Worm (Caenorhabditis elegans) whole organism, L4 larva: Measurements from ENCODE around the gene str-86.

ENCODE experiments used
- F10B5.3 ChIP-seq: sonication (generic microtip); optimal IDR thresholded peaks from 2 replicates; lab custom pipeline; 2016; ENCODE audit warnings: mild to moderate bottlenecking, missing genetic modification characterization, missing compliant biosample characterization
- F37D6.2 ChIP-seq: sonication (generic microtip); optimal IDR thresholded peaks from 2 replicates; lab custom pipeline; 2016; ENCODE audit warnings: mild to moderate bottlenecking, missing genetic modification characterization, missing compliant biosample characterization
- F49E8.2 ChIP-seq: sonication (generic microtip); optimal IDR thresholded peaks from 2 replicates; lab custom pipeline; 2016; ENCODE audit warnings: missing compliant biosample characterization, mild to moderate bottlenecking, missing genetic modification characterization, borderline replicate concordance
- Y105C5A.15 ChIP-seq: fragments of 200-800 bp; sonication (Bioruptor generic); IDR thresholded peaks from 2 replicates; pipeline ENCODE4 v1.3.6; 2022; ENCODE audit warnings: missing genetic modification characterization, missing compliant biosample characterization
- Y5F2A.4 ChIP-seq: fragments of 200-800 bp; sonication (Bioruptor generic); optimal IDR thresholded peaks from 2 replicates; lab custom pipeline; 2018; ENCODE audit warnings: mild to moderate bottlenecking, missing genetic modification characterization, missing compliant biosample characterization
- Y75B8A.6 ChIP-seq: fragments of 200-800 bp; sonication (Bioruptor generic); IDR thresholded peaks from 2 replicates; pipeline ENCODE4 v1.3.6; 2022; ENCODE audit warnings: missing genetic modification reagents, missing genetic modification characterization, missing compliant biosample characterization
- ZK337.2 ChIP-seq: fragments of 200-800 bp; sonication (Bioruptor generic); IDR thresholded peaks from 2 replicates; pipeline ENCODE4 v1.3.6; 2022; ENCODE audit warnings: missing genetic modification reagents, missing genetic modification characterization, missing compliant biosample characterization
- ama-1 ChIP-seq: fragments of 150-350 bp; optimal IDR thresholded peaks from 2 replicates; lab custom pipeline; 2014; ENCODE audit warnings: inconsistent platforms, mixed read lengths
- attf-4 ChIP-seq: sonication (generic microtip); optimal IDR thresholded peaks from 3 replicates; lab custom pipeline; 2017; ENCODE audit warnings: missing biosample characterization, missing genetic modification characterization
- ceh-44 ChIP-seq: fragments of 200-800 bp; sonication (Bioruptor generic); IDR thresholded peaks from 2 replicates; pipeline ENCODE4 v1.3.6; 2022; ENCODE audit warnings: missing genetic modification reagents, missing genetic modification characterization, missing compliant biosample characterization
- ceh-62 ChIP-seq: sonication (generic microtip); optimal IDR thresholded peaks from 2 replicates; lab custom pipeline; 2017; ENCODE audit warnings: missing biosample characterization, missing genetic modification characterization
- ceh-82 ChIP-seq: sonication (generic microtip); optimal IDR thresholded peaks from 2 replicates; lab custom pipeline; 2017; ENCODE audit warnings: missing biosample characterization, missing genetic modification characterization
- ctbp-1 ChIP-seq: fragments of 200-800 bp; sonication (Bioruptor generic); IDR thresholded peaks from 2 replicates; pipeline ENCODE4 v1.3.6; 2022; ENCODE audit warnings: missing genetic modification reagents, missing genetic modification characterization, missing compliant biosample characterization
- daf-16 ChIP-seq, 3 experiments: sonication (generic microtip); optimal IDR thresholded peaks; 2 replicates each; lab custom pipeline; 2016 to 2017; ENCODE audit warnings: missing genetic modification characterization in 3 of 3, missing genetic modification reagents in 3 of 3, mild to moderate bottlenecking in 2 of 3, missing compliant biosample characterization in 2 of 3, missing biosample characterization in 1 of 3, moderate library complexity in 1 of 3
- daf-8 ChIP-seq: fragments of 200-800 bp; sonication (Bioruptor generic); IDR thresholded peaks from 2 replicates; pipeline ENCODE4 v1.3.6; 2022; ENCODE audit warnings: missing genetic modification characterization, missing compliant biosample characterization
- dmd-6 ChIP-seq: fragments of 200-800 bp; sonication (Bioruptor generic); IDR thresholded peaks from 2 replicates; pipeline ENCODE4 v1.3.6; 2022; ENCODE audit warnings: missing genetic modification reagents, missing genetic modification characterization, missing compliant biosample characterization
- dpl-1 ChIP-seq: fragments of 150-350 bp; optimal IDR thresholded peaks from 2 replicates; lab custom pipeline; 2014; ENCODE audit warnings: missing biosample characterization, missing genetic modification reagents, missing genetic modification characterization
- dve-1 ChIP-seq: sonication (generic microtip); optimal IDR thresholded peaks from 2 replicates; lab custom pipeline; 2017; ENCODE audit warnings: antibody characterized with exemption, mild to moderate bottlenecking, missing genetic modification characterization, missing compliant biosample characterization; ENCODE audit not compliant: insufficient read depth
- egl-43 ChIP-seq: fragments of 200-800 bp; sonication (Bioruptor generic); IDR thresholded peaks from 2 replicates; pipeline ENCODE4 v1.3.6; 2022; ENCODE audit warnings: missing genetic modification reagents, missing genetic modification characterization, missing compliant biosample characterization
- fkh-10 ChIP-seq: fragments of 150-350 bp; optimal IDR thresholded peaks from 2 replicates; lab custom pipeline; 2014; ENCODE audit warnings: missing biosample characterization, missing genetic modification reagents, missing genetic modification characterization
- fos-1 ChIP-seq: fragments of 150-350 bp; optimal IDR thresholded peaks from 2 replicates; lab custom pipeline; 2014; ENCODE audit warnings: missing biosample characterization, missing genetic modification characterization
- hif-1 ChIP-seq, 2 experiments: sonication (generic microtip); optimal IDR thresholded peaks; 2 replicates each; lab custom pipeline; 2016 to 2017; ENCODE audit warnings: missing compliant biosample characterization in 2 of 2, missing genetic modification characterization in 2 of 2, missing genetic modification reagents in 2 of 2, missing genotype in 2 of 2, mild to moderate bottlenecking in 1 of 2
- hlh-30 ChIP-seq: sonication (generic microtip); optimal IDR thresholded peaks from 2 replicates; lab custom pipeline; 2017; ENCODE audit warnings: antibody characterized with exemption, mild to moderate bottlenecking, missing genetic modification characterization, missing compliant biosample characterization; ENCODE audit not compliant: insufficient read depth
- lin-1 ChIP-seq: fragments of 200-800 bp; sonication (Bioruptor generic); IDR thresholded peaks from 2 replicates; pipeline ENCODE4 v1.3.6; 2022; ENCODE audit warnings: missing genetic modification reagents, missing genetic modification characterization, missing compliant biosample characterization
- lin-13 ChIP-seq: fragments of 150-350 bp; optimal IDR thresholded peaks from 2 replicates; lab custom pipeline; 2014; ENCODE audit warnings: missing biosample characterization, missing genetic modification reagents, missing genetic modification characterization
- lin-15B ChIP-seq: fragments of 150-350 bp; sonication (generic microtip); optimal IDR thresholded peaks from 3 replicates; lab custom pipeline; 2014; ENCODE audit warnings: missing biosample characterization, missing genetic modification characterization
- lin-38 ChIP-seq: fragments of 200-800 bp; sonication (Bioruptor generic); IDR thresholded peaks from 2 replicates; pipeline ENCODE4 v1.3.6; 2022; ENCODE audit warnings: missing genetic modification reagents, missing genetic modification characterization, missing compliant biosample characterization
- lir-3 ChIP-seq: sonication (generic microtip); optimal IDR thresholded peaks from 2 replicates; lab custom pipeline; 2016; ENCODE audit warnings: mild to moderate bottlenecking, missing genetic modification characterization, missing compliant biosample characterization
- madf-9 ChIP-seq: fragments of 200-800 bp; sonication (Bioruptor generic); conservative IDR thresholded peaks from 2 replicates; pipeline ENCODE4 v1.3.6; 2022; ENCODE audit warnings: missing genetic modification reagents, missing genetic modification characterization, missing compliant biosample characterization
- mdl-1 ChIP-seq, 2 experiments: fragments of 150-350 bp in 1 of 2; sonication (generic microtip) in 1 of 2; optimal IDR thresholded peaks; 2 replicates each; lab custom pipeline; 2014 to 2017; ENCODE audit warnings: missing biosample characterization in 2 of 2, missing genetic modification characterization in 2 of 2
- mdt-29 ChIP-seq: fragments of 200-800 bp; sonication (Bioruptor generic); IDR thresholded peaks from 2 replicates; pipeline ENCODE4 v1.3.6; 2022; ENCODE audit warnings: missing genetic modification reagents, missing genetic modification characterization, missing compliant biosample characterization
- mep-1 ChIP-seq: fragments of 150-350 bp; sonication (generic microtip); optimal IDR thresholded peaks from 3 replicates; lab custom pipeline; 2014; ENCODE audit warnings: missing biosample characterization, missing genetic modification characterization
- mxl-2 ChIP-seq: fragments of 200-800 bp; sonication (Bioruptor generic); conservative IDR thresholded peaks from 2 replicates; pipeline ENCODE4 v1.3.6; 2022; ENCODE audit warnings: missing genetic modification reagents, missing genetic modification characterization, missing compliant biosample characterization
- nhr-11 ChIP-seq: fragments of 150-350 bp; optimal IDR thresholded peaks from 2 replicates; lab custom pipeline; 2014; ENCODE audit warnings: missing biosample characterization, missing genetic modification characterization
- nhr-111 ChIP-seq: fragments of 200-800 bp; sonication (Bioruptor generic); optimal IDR thresholded peaks from 2 replicates; lab custom pipeline; 2018; ENCODE audit warnings: mild to moderate bottlenecking, missing genetic modification characterization, missing compliant biosample characterization
- nhr-41 ChIP-seq: fragments of 200-800 bp; sonication (Bioruptor generic); IDR thresholded peaks from 2 replicates; pipeline ENCODE4 v1.3.6; 2022; ENCODE audit warnings: missing genetic modification reagents, missing genetic modification characterization, missing compliant biosample characterization
- nhr-76 ChIP-seq: fragments of 150-350 bp; optimal IDR thresholded peaks from 2 replicates; lab custom pipeline; 2014; ENCODE audit warnings: missing biosample characterization, missing genetic modification characterization
- pha-4 ChIP-seq, 2 experiments: fragments of 150-350 bp in 1 of 2; fragments of 200-800 bp in 1 of 2; sonication (Bioruptor generic) in 1 of 2; IDR thresholded peaks in 1 of 2; optimal IDR thresholded peaks in 1 of 2; 2 replicates each; pipeline versions ENCODE4 v1.3.6 to Lab custom; 2014 to 2022; ENCODE audit warnings: missing genetic modification characterization in 2 of 2, missing genetic modification reagents in 2 of 2, missing biosample characterization in 1 of 2, missing compliant biosample characterization in 1 of 2
- rbr-2 ChIP-seq: sonication (generic microtip); optimal IDR thresholded peaks from 2 replicates; lab custom pipeline; 2016; ENCODE audit warnings: missing genotype, missing genetic modification characterization, missing compliant biosample characterization
- saeg-2 ChIP-seq: fragments of 200-800 bp; sonication (Bioruptor generic); IDR thresholded peaks from 2 replicates; pipeline ENCODE4 v1.3.6; 2022; ENCODE audit warnings: missing genetic modification reagents, missing genetic modification characterization, missing compliant biosample characterization
- set-16 ChIP-seq: fragments of 200-800 bp; sonication (Bioruptor generic); IDR thresholded peaks from 2 replicates; pipeline ENCODE4 v1.3.6; 2022; ENCODE audit warnings: missing genetic modification reagents, missing genetic modification characterization, missing compliant biosample characterization
- tag-97 ChIP-seq: fragments of 200-800 bp; sonication (Bioruptor generic); IDR thresholded peaks from 2 replicates; pipeline ENCODE4 v1.3.6; 2022; ENCODE audit warnings: missing genetic modification characterization, missing compliant biosample characterization
- tra-1 ChIP-seq: fragments of 200-800 bp; sonication (Bioruptor generic); IDR thresholded peaks from 2 replicates; pipeline ENCODE4 v1.3.6; 2022; ENCODE audit warnings: missing genetic modification reagents, missing genetic modification characterization, missing compliant biosample characterization
- unc-130 ChIP-seq: sonication (generic microtip); optimal IDR thresholded peaks from 2 replicates; lab custom pipeline; 2016; ENCODE audit warnings: missing genetic modification reagents, missing genetic modification characterization, missing compliant biosample characterization
- unc-39 ChIP-seq: sonication (generic microtip); optimal IDR thresholded peaks from 2 replicates; lab custom pipeline; 2017; ENCODE audit warnings: missing biosample characterization, missing genetic modification characterization
- unc-62 ChIP-seq, 3 experiments: fragments of 150-350 bp in 1 of 3; sonication (generic microtip); optimal IDR thresholded peaks in 2 of 3; peaks in 1 of 3; 1 replicate in 1 of 3; 2 replicates in 2 of 3; lab custom pipeline; 2014 to 2017; ENCODE audit warnings: missing biosample characterization in 3 of 3, missing genetic modification characterization in 3 of 3, missing genetic modification reagents in 3 of 3, missing genotype in 1 of 3
- zfp-2 ChIP-seq: sonication (generic microtip); optimal IDR thresholded peaks from 2 replicates; lab custom pipeline; 2016; ENCODE audit warnings: mild to moderate bottlenecking, missing genetic modification characterization, missing compliant biosample characterization
- zip-11 ChIP-seq: fragments of 200-800 bp; sonication (Bioruptor generic); IDR thresholded peaks from 2 replicates; pipeline ENCODE4 v1.3.6; 2022; ENCODE audit warnings: missing genetic modification characterization, missing compliant biosample characterization
- zip-2 ChIP-seq: fragments of 150-350 bp; optimal IDR thresholded peaks from 2 replicates; lab custom pipeline; 2014; ENCODE audit warnings: missing biosample characterization, missing genetic modification characterization
- ztf-7 ChIP-seq: fragments of 150-350 bp; optimal IDR thresholded peaks from 2 replicates; lab custom pipeline; 2014; ENCODE audit warnings: missing biosample characterization, missing genetic modification characterization

str-86 gene

ce11 chrV:8936184-8936589 is 47.3 kb downstream of the str-86 start, which contains the start of gene unc-23 (continued):
- TF ChIP-seq ceh-82 (tag; lab: Kevin White, UChicago): no peak
- TF ChIP-seq saeg-2 (GFP tag; lab: Robert Waterston, UW): no peak
- no peak for TF ChIP-seq ceh-62 (tag; lab: Kevin White, UChicago)
- no peak for TF ChIP-seq unc-130
- TF ChIP-seq daf-16 (GFP tag; optimal IDR thresholded peaks at IDR 0.05; lab: Kevin White, UChicago): peak; percentile 77 to 96
- TF ChIP-seq daf-16 (tag; optimal IDR thresholded peaks at IDR 0.05; lab: Kevin White, UChicago): peak; percentile 78
- no peak for TF ChIP-seq zfp-2 (tag; lab: Kevin White, UChicago)
- peak; percentile 86 for TF ChIP-seq tra-1
- TF ChIP-seq Y105C5A.15: no peak
- peak in 1 of 2 experiments; percentile 64 for TF ChIP-seq hif-1 (tag; optimal IDR thresholded peaks at IDR 0.05; lab: Kevin White, UChicago)
- peak; percentile 93 for TF ChIP-seq dve-1 (tag; lab: Kevin White, UChicago)
- peak; percentile 93 for TF ChIP-seq lin-1 (GFP tag; lab: Robert Waterston, UW)
- TF ChIP-seq nhr-111: no peak
- no peak for TF ChIP-seq nhr-41 (GFP tag; lab: Robert Waterston, UW)
- peak; percentile 49 for TF ChIP-seq dpl-1 (GFP tag; lab: Kevin White, UChicago)
- no peak for TF ChIP-seq F37D6.2 (tag; lab: Kevin White, UChicago)
- peak; percentile 69 for TF ChIP-seq ctbp-1 (GFP tag; lab: Robert Waterston, UW)
- no peak for TF ChIP-seq egl-43 (GFP tag; lab: Robert Waterston, UW)
- peak in 1 of 2 experiments; percentile 98 for TF ChIP-seq unc-62 (GFP tag; optimal IDR thresholded peaks at IDR 0.05 in 1 of 2; lab: Kevin White, UChicago)
- TF ChIP-seq unc-62 (tag; optimal IDR thresholded peaks at IDR 0.05; lab: Kevin White, UChicago): no peak
- TF ChIP-seq lin-15B: no peak
- no peak for TF ChIP-seq fkh-10
- no peak for TF ChIP-seq attf-4
- no peak for TF ChIP-seq lir-3 (tag; lab: Kevin White, UChicago)
- peak; percentile 54 for TF ChIP-seq lin-38 (GFP tag; lab: Robert Waterston, UW)
- no peak for TF ChIP-seq ZK337.2 (GFP tag; lab: Robert Waterston, UW)
- TF ChIP-seq unc-39 (tag; lab: Kevin White, UChicago): no peak
- peak; percentile 84 for TF ChIP-seq mep-1
- no peak for TF ChIP-seq lin-13 (GFP tag; lab: Kevin White, UChicago)
- no peak for TF ChIP-seq F10B5.3 (tag; lab: Kevin White, UChicago)
- peak; percentile 36 for TF ChIP-seq zip-2 (tag; lab: Kevin White, UChicago)
- TF ChIP-seq ztf-7: peak; percentile 48
- no peak for TF ChIP-seq zip-11 (GFP tag; lab: Robert Waterston, UW)
- peak; percentile 88 for TF ChIP-seq nhr-11 (tag; lab: Kevin White, UChicago)
- TF ChIP-seq fos-1 (tag; lab: Kevin White, UChicago): no peak
- TF ChIP-seq tag-97 (GFP tag; lab: Robert Waterston, UW): no peak
- TF ChIP-seq Y5F2A.4: no peak
- peak; percentile 20 for TF ChIP-seq nhr-76 (tag; lab: Kevin White, UChicago)
- no peak for TF ChIP-seq F49E8.2
- no peak; the same call in 1 of the 2 replicates for TF ChIP-seq Y75B8A.6
- TF ChIP-seq ceh-44 (GFP tag; lab: Robert Waterston, UW): no peak
- peak in 1 of 2 experiments; percentile 80 for TF ChIP-seq mdl-1 (tag; optimal IDR thresholded peaks at IDR 0.05; lab: Kevin White, UChicago)
- peak; percentile 77; the same call in 1 of the 2 replicates for TF ChIP-seq set-16 (GFP tag; lab: Robert Waterston, UW)
- TF ChIP-seq madf-9 (GFP tag; lab: Robert Waterston, UW): peak; percentile 81
- peak; percentile 35 for TF ChIP-seq rbr-2 (tag; lab: Kevin White, UChicago)
- peak; percentile 91 for TF ChIP-seq pha-4 (GFP tag; IDR thresholded peaks at IDR 0.05; lab: Robert Waterston, UW)
- no peak for TF ChIP-seq pha-4 (tag; optimal IDR thresholded peaks at IDR 0.05; lab: Kevin White, UChicago)
- 0 out of 2 replicates have a peak, but pooled peaks have one; percentile 37 for TF ChIP-seq mxl-2 (GFP tag; lab: Robert Waterston, UW)
- peak; percentile 94 for TF ChIP-seq dmd-6 (GFP tag; lab: Robert Waterston, UW)
- TF ChIP-seq ama-1 (lab: Kevin White, UChicago): peak; percentile 65
- no peak for TF ChIP-seq daf-8 (GFP tag; lab: Robert Waterston, UW)
- peak; percentile 72 for TF ChIP-seq hlh-30
- TF ChIP-seq mdt-29 (GFP tag; lab: Robert Waterston, UW): peak; percentile 99
